Fruit fly (Drosophila melanogaster) whole organism, embryonic: ENCODE results near the gene Art2.

Experiments
- CG11504 ChIP-seq: fragments of 200-800 bp; sonication (Bioruptor generic); optimal IDR thresholded peaks from 3 replicates; lab custom pipeline; 2019; ENCODE audit warnings: missing biosample characterization, mild to moderate bottlenecking, missing genetic modification characterization, moderate library complexity
- CG12071 ChIP-seq: fragments of 200-800 bp; sonication (Bioruptor generic); optimal IDR thresholded peaks from 3 replicates; lab custom pipeline; 2018; ENCODE audit warnings: missing biosample characterization, mild to moderate bottlenecking, missing genetic modification characterization
- CG16815 ChIP-seq: fragments of 200-800 bp; sonication (Bioruptor generic); optimal IDR thresholded peaks from 3 replicates; lab custom pipeline; 2017; ENCODE audit warnings: missing biosample characterization, mild to moderate bottlenecking, missing genetic modification characterization
- CG17361 ChIP-seq: fragments of 200-800 bp; sonication (Bioruptor generic); IDR thresholded peaks from 3 replicates; pipeline ENCODE4 v1.3.6; 2022; ENCODE audit warnings: missing biosample characterization, missing genetic modification characterization
- CG2116 ChIP-seq: fragments of 200-800 bp; sonication (Bioruptor generic); optimal IDR thresholded peaks from 3 replicates; lab custom pipeline; 2018; ENCODE audit warnings: missing biosample characterization, mild to moderate bottlenecking, missing genetic modification characterization
- CG7556 ChIP-seq: fragments of 200-800 bp; sonication (Bioruptor generic); optimal IDR thresholded peaks from 2 replicates; lab custom pipeline; 2017; ENCODE audit warnings: missing biosample characterization, mild to moderate bottlenecking, missing genetic modification characterization
- CG7839 ChIP-seq: fragments of 200-800 bp; sonication (Bioruptor generic); optimal IDR thresholded peaks from 3 replicates; lab custom pipeline; 2018; ENCODE audit warnings: missing biosample characterization, mild to moderate bottlenecking, missing genetic modification characterization, moderate library complexity
- HLHmδ ChIP-seq: fragments of 200-800 bp; sonication (Bioruptor generic); optimal IDR thresholded peaks from 2 replicates; lab custom pipeline; 2018; ENCODE audit warnings: missing biosample characterization, mild to moderate bottlenecking, missing genetic modification characterization, moderate library complexity
- dati ChIP-seq: fragments of 200-800 bp; sonication (Bioruptor generic); IDR thresholded peaks from 2 replicates; pipeline ENCODE4 v1.3.6; 2022; ENCODE audit warnings: missing biosample characterization, missing genetic modification characterization
- esg ChIP-seq: fragments of 200-800 bp; sonication (Bioruptor generic); conservative IDR thresholded peaks from 2 replicates; pipeline ENCODE4 v1.3.6; 2022; ENCODE audit warnings: missing biosample characterization, missing genetic modification characterization
- ken ChIP-seq: fragments of 200-800 bp; sonication (Bioruptor generic); IDR thresholded peaks from 3 replicates; pipeline ENCODE4 v1.3.6; 2022; ENCODE audit warnings: missing biosample characterization, missing genetic modification characterization
- psq ChIP-seq: fragments of 200-800 bp; sonication (Bioruptor generic); optimal IDR thresholded peaks from 2 replicates; lab custom pipeline; 2017; ENCODE audit warnings: missing biosample characterization, missing genetic modification characterization
- unc-4 ChIP-seq: fragments of 200-800 bp; sonication (Bioruptor generic); IDR thresholded peaks from 2 replicates; pipeline ENCODE4 v1.3.6; 2022; ENCODE audit warnings: missing biosample characterization, missing genetic modification characterization; ENCODE audit not compliant: partially characterized antibody

The Art2 gene

dm6 chr2L:4230562-4230961 is 50.6 kb downstream of the Art2 start (continued):
- TF ChIP-seq dati (GFP tag; lab: Robert Waterston, UW) (no peak), CG11504 (tag; lab: Kevin White, UChicago) (peak; percentile 20), HLHmδ (GFP tag; lab: Kevin White, UChicago) (no peak), esg (GFP tag; lab: Robert Waterston, UW) (no peak), CG12071 (GFP tag; lab: Kevin White, UChicago) (no peak), psq (GFP tag; lab: Kevin White, UChicago) (no peak), CG7839 (peak; percentile 7), CG7556 (GFP tag; lab: Kevin White, UChicago) (peak; percentile 6), unc-4 (no peak), ken (GFP tag; lab: Robert Waterston, UW) (no peak), CG17361 (GFP tag; lab: Robert Waterston, UW) (no peak), CG2116 (no peak), CG16815 (GFP tag; lab: Kevin White, UChicago) (no peak)
